Fruit fly (Drosophila melanogaster): ENCODE results near the gene CG34313.

dm6 chr2L:16850442-16850841 lies 28.9 kb upstream of the CG34313 start:
- TF ChIP-seq EcR (GFP tag; optimal IDR thresholded peaks at IDR 0.05) (no peak), rn (GFP tag; IDR thresholded peaks at IDR 0.05) (no peak), CG32121 (GFP tag; IDR thresholded peaks at IDR 0.05) (no peak), CG14655 (GFP tag; optimal IDR thresholded peaks at IDR 0.05) (no peak), fd96Ca (GFP tag; IDR thresholded peaks at IDR 0.05) (no peak), CG9948 (tag; optimal IDR thresholded peaks at IDR 0.05) (no peak), CG8159 (tag; optimal IDR thresholded peaks at IDR 0.05) (no peak)
